Worm (Caenorhabditis elegans) whole organism, L1 larva: ENCODE results near the gene rps-14.

Experiments
- nhr-11 ChIP-seq: fragments of 150-350 bp; optimal IDR thresholded peaks from 2 replicates; lab custom pipeline; 2014; ENCODE audit warnings: missing biosample characterization, missing genetic modification characterization
- nhr-77 ChIP-seq: fragments of 150-350 bp; optimal IDR thresholded peaks from 2 replicates; lab custom pipeline; 2014; ENCODE audit warnings: missing biosample characterization, missing genetic modification characterization

ce11 chrIII:7153747-7154238 is 25.6 kb downstream of the rps-14 start, which contains the start of gene ogt-1:
- TF ChIP-seq nhr-11 (tag; lab: Kevin White, UChicago) (peak; percentile 74), nhr-77 (tag; lab: Kevin White, UChicago) (peak; percentile 71)
